Fruit fly (Drosophila melanogaster): ENCODE results near the gene CG31272.

Gene CG31272

DNA sequence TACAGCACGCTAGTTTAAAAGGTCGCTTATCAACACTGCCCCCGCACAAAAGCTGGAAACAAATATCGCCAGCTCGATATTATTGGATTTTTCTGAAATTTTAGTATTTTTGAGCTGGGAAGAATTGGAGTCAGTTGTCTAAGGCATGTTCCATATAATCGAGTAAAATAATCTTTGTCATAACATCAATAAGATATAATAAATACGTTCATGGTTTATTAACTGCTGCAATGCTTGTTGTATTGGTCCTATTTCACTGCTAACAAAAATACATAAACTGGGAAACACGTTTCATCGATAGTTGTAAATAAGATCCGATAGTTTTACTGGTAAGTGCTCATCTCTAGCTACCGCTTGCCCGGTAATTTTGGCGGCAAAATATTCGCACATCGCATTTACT, 29.0 kb upstream of the CG31272 start, which contains the start of the genes Art1 and Mcm5 (continued):
- TF ChIP-seq CG3407 (GFP tag; optimal IDR thresholded peaks at IDR 0.05), result no peak
- no peak for TF ChIP-seq CG6689 (GFP tag; IDR thresholded peaks at IDR 0.05)
- peak in 1 of 2 experiments; percentile 49 for TF ChIP-seq crp (GFP tag; optimal IDR thresholded peaks at IDR 0.05)
- peak; percentile 52 for TF ChIP-seq shn (GFP tag; optimal IDR thresholded peaks at IDR 0.05)
- peak; percentile 37 for TF ChIP-seq CG16863 (GFP tag; optimal IDR thresholded peaks at IDR 0.05)
- TF ChIP-seq Fer3 (tag; optimal IDR thresholded peaks at IDR 0.05), result no peak
- no peak for TF ChIP-seq HHEX (GFP tag; optimal IDR thresholded peaks at IDR 0.05)
- no peak for TF ChIP-seq CG32772 (GFP tag; IDR thresholded peaks at IDR 0.05)
- TF ChIP-seq CG13624 (GFP tag; optimal IDR thresholded peaks at IDR 0.05), result peak; percentile 63
- no peak for TF ChIP-seq CG16779 (GFP tag; IDR thresholded peaks at IDR 0.05)
- peak; percentile 22 for TF ChIP-seq twi (tag; optimal IDR thresholded peaks at IDR 0.05)
- TF ChIP-seq jumu (GFP tag; optimal IDR thresholded peaks at IDR 0.05), result peak; percentile 53
- no peak for TF ChIP-seq peb (GFP tag; IDR thresholded peaks at IDR 0.05)
- peak; percentile 42 for TF ChIP-seq ssp (GFP tag; IDR thresholded peaks at IDR 0.05)
- TF ChIP-seq prd (optimal IDR thresholded peaks at IDR 0.05), result no peak
- TF ChIP-seq prd (GFP tag; IDR thresholded peaks at IDR 0.05), result peak; percentile 19; the same call in 1 of the 3 replicates
- TF ChIP-seq p53 (GFP tag; optimal IDR thresholded peaks at IDR 0.05), result no peak
- no peak for TF ChIP-seq Fer2 (tag; optimal IDR thresholded peaks at IDR 0.05)
- peak; percentile 60 for TF ChIP-seq pho (GFP tag; optimal IDR thresholded peaks at IDR 0.05)
- peak; percentile 53 for TF ChIP-seq chn (GFP tag; optimal IDR thresholded peaks at IDR 0.05)
- TF ChIP-seq CG32767 (GFP tag; IDR thresholded peaks at IDR 0.05), result no peak
- no peak for TF ChIP-seq wdn (GFP tag; IDR thresholded peaks at IDR 0.05)
- no peak for TF ChIP-seq H15 (GFP tag; IDR thresholded peaks at IDR 0.05)
- TF ChIP-seq Atf6 (GFP tag; IDR thresholded peaks at IDR 0.05), result no peak
- TF ChIP-seq HLH4C (GFP tag; IDR thresholded peaks at IDR 0.05; ENCODE audit: partially characterized antibody), result peak; percentile 89
- TF ChIP-seq Sox100B (GFP tag; optimal IDR thresholded peaks at IDR 0.05), result peak; percentile 8
- TF ChIP-seq D19A (tag; optimal IDR thresholded peaks at IDR 0.05), result no peak
- no peak for TF ChIP-seq sim (GFP tag; IDR thresholded peaks at IDR 0.05)
- TF ChIP-seq dmrt11E (tag; optimal IDR thresholded peaks at IDR 0.05), result peak; percentile 44
- no peak for TF ChIP-seq emc (GFP tag; optimal IDR thresholded peaks at IDR 0.05)
- peak; percentile 54 for TF ChIP-seq ind (GFP tag; optimal IDR thresholded peaks at IDR 0.05)
- no peak for TF ChIP-seq aop (GFP tag; IDR thresholded peaks at IDR 0.05)
- TF ChIP-seq zf30C (GFP tag; optimal IDR thresholded peaks at IDR 0.05), result no peak
- peak; percentile 53 for TF ChIP-seq Antp (GFP tag; optimal IDR thresholded peaks at IDR 0.05)
- no peak for TF ChIP-seq gsb (GFP tag; IDR thresholded peaks at IDR 0.05)
- no peak for TF ChIP-seq CG43689 (GFP tag; IDR thresholded peaks at IDR 0.05)
- no peak for TF ChIP-seq ase (GFP tag; IDR thresholded peaks at IDR 0.05)
- no peak for TF ChIP-seq pan (optimal IDR thresholded peaks at IDR 0.05)
- no peak for TF ChIP-seq pan (GFP tag; optimal IDR thresholded peaks at IDR 0.05 in 1 of 2, IDR thresholded peaks at IDR 0.05 in 1 of 2)
- TF ChIP-seq slbo (GFP tag; IDR thresholded peaks at IDR 0.05), result peak; percentile 24; the same call in 1 of the 2 replicates
- 0 out of 2 replicates have a peak, but pooled peaks have one; percentile 38 for TF ChIP-seq CG11247 (GFP tag; IDR thresholded peaks at IDR 0.05)
- no peak for TF ChIP-seq CG12236 (GFP tag; optimal IDR thresholded peaks at IDR 0.05)
- peak; percentile 82 for TF ChIP-seq CG17186 (GFP tag; optimal IDR thresholded peaks at IDR 0.05)
- TF ChIP-seq grau (tag; optimal IDR thresholded peaks at IDR 0.05), result peak; percentile 48
- peak; percentile 59 for TF ChIP-seq Mad (GFP tag; optimal IDR thresholded peaks at IDR 0.05)
- TF ChIP-seq dmrt99B (tag; optimal IDR thresholded peaks at IDR 0.05), result no peak
- no peak for TF ChIP-seq CG31224 (GFP tag; IDR thresholded peaks at IDR 0.05)
- TF ChIP-seq Hr51 (GFP tag; optimal IDR thresholded peaks at IDR 0.05), result peak in 1 of 2 experiments; percentile 28
- peak; percentile 15 for TF ChIP-seq Side (GFP tag; optimal IDR thresholded peaks at IDR 0.05)
- TF ChIP-seq CG31441 (GFP tag; IDR thresholded peaks at IDR 0.05), result no peak
- no peak for TF ChIP-seq CG14965 (GFP tag; optimal IDR thresholded peaks at IDR 0.05; ENCODE audit: borderline replicate concordance)
- TF ChIP-seq scrt (GFP tag; optimal IDR thresholded peaks at IDR 0.05), result no peak

Measured in whole organism, embryonic.